Worm (Caenorhabditis elegans) whole organism, mixed stage, embryonic: Measurements from ENCODE around the gene hpo-10.

Experiments used
- bed-3 ChIP-seq: fragments of 200-800 bp; sonication (Bioruptor generic); optimal IDR thresholded peaks from 3 replicates; lab custom pipeline; 2018; ENCODE audit warnings: mild to moderate bottlenecking, missing genetic modification characterization, moderate library complexity, missing compliant biosample characterization
- blmp-1 ChIP-seq: fragments of 150-350 bp; optimal IDR thresholded peaks from 2 replicates; lab custom pipeline; 2014; ENCODE audit warnings: missing biosample characterization, missing genetic modification characterization
- elt-1 ChIP-seq: sonication (generic microtip); optimal IDR thresholded peaks from 2 replicates; lab custom pipeline; 2017; ENCODE audit warnings: missing genetic modification characterization, mild to moderate bottlenecking, missing compliant biosample characterization, antibody characterized with exemption, moderate library complexity, borderline replicate concordance; ENCODE audit not compliant: insufficient read depth
- lin-13 ChIP-seq: fragments of 150-350 bp; optimal IDR thresholded peaks from 2 replicates; lab custom pipeline; 2014; ENCODE audit warnings: missing biosample characterization, missing genetic modification characterization
- nhr-12 ChIP-seq: fragments of 150-350 bp; optimal IDR thresholded peaks from 2 replicates; lab custom pipeline; 2014; ENCODE audit warnings: missing biosample characterization, missing genetic modification characterization
- nhr-2 ChIP-seq: fragments of 150-350 bp; optimal IDR thresholded peaks from 2 replicates; lab custom pipeline; 2014; ENCODE audit warnings: missing biosample characterization, missing genetic modification characterization
- nhr-237 ChIP-seq: fragments of 150-350 bp; optimal IDR thresholded peaks from 2 replicates; lab custom pipeline; 2014; ENCODE audit warnings: missing biosample characterization, missing genetic modification characterization
- nhr-28 ChIP-seq: fragments of 150-350 bp; optimal IDR thresholded peaks from 2 replicates; lab custom pipeline; 2014; ENCODE audit warnings: missing biosample characterization, missing genetic modification characterization
- pha-4 ChIP-seq: fragments of 150-350 bp; optimal IDR thresholded peaks from 2 replicates; lab custom pipeline; 2018; ENCODE audit warnings: missing biosample characterization, missing genetic modification reagents, missing genetic modification characterization
- snpc-4 ChIP-seq: fragments of 150-350 bp; optimal IDR thresholded peaks from 2 replicates; lab custom pipeline; 2014; ENCODE audit warnings: missing biosample characterization, missing genetic modification characterization
- zip-8 ChIP-seq: fragments of 150-350 bp; optimal IDR thresholded peaks from 2 replicates; lab custom pipeline; 2014; ENCODE audit warnings: missing biosample characterization, missing genetic modification characterization
- ztf-11 ChIP-seq: fragments of 150-350 bp; optimal IDR thresholded peaks from 2 replicates; lab custom pipeline; 2014; ENCODE audit warnings: missing biosample characterization, missing genetic modification characterization

- TF ChIP-seq nhr-12 (tag; lab: Kevin White, UChicago) (no peak), pha-4 (tag; lab: Kevin White, UChicago) (no peak), ztf-11 (tag; lab: Kevin White, UChicago) (no peak), snpc-4 (tag; lab: Kevin White, UChicago) (no peak), lin-13 (no peak), zip-8 (tag; lab: Kevin White, UChicago) (no peak), bed-3 (no peak), nhr-237 (tag; lab: Kevin White, UChicago) (no peak), nhr-2 (tag; lab: Kevin White, UChicago) (no peak), elt-1 (tag; lab: Kevin White, UChicago) (no peak), blmp-1 (tag; lab: Kevin White, UChicago) (no peak), nhr-28 (tag; lab: Kevin White, UChicago) (no peak)
Observed at ce11 chrIII:5915926-5916325, 36.6 kb downstream of the hpo-10 start.
